Fruit fly (Drosophila melanogaster) whole organism, embryonic: ENCODE measurements around the gene Fas2.
A peak's percentile ranks its signal among the peaks of the same experiment; 100 is the strongest.

Experiments
- BtbVII ChIP-seq: fragments of 200-800 bp; sonication (Bioruptor generic); optimal IDR thresholded peaks from 3 replicates; lab custom pipeline; 2017; ENCODE audit warnings: missing biosample characterization, mild to moderate bottlenecking, missing genetic modification characterization
- CG11247 ChIP-seq: fragments of 200-800 bp; sonication (Bioruptor generic); IDR thresholded peaks from 2 replicates; pipeline ENCODE4 v1.3.6; 2022; ENCODE audit warnings: missing biosample characterization, missing genetic modification characterization
- CG11723 ChIP-seq: fragments of 200-800 bp; sonication (Bioruptor generic); optimal IDR thresholded peaks from 2 replicates; lab custom pipeline; 2017; ENCODE audit warnings: missing biosample characterization, mild to moderate bottlenecking, missing genetic modification characterization
- CG13424 ChIP-seq: fragments of 200-800 bp; sonication (Bioruptor generic); optimal IDR thresholded peaks from 2 replicates; lab custom pipeline; 2019; ENCODE audit warnings: missing biosample characterization, mild to moderate bottlenecking, missing genetic modification characterization, moderate library complexity
- CG13624 ChIP-seq: fragments of 200-800 bp; sonication (Bioruptor generic); optimal IDR thresholded peaks from 2 replicates; lab custom pipeline; 2016; ENCODE audit warnings: missing biosample characterization, missing genetic modification characterization
- CG14014 ChIP-seq: fragments of 200-800 bp; sonication (Bioruptor generic); IDR thresholded peaks from 2 replicates; pipeline ENCODE4 v1.3.6; 2022; ENCODE audit warnings: missing biosample characterization, missing genetic modification characterization
- CG14965 ChIP-seq: fragments of 200-800 bp; sonication (Bioruptor generic); optimal IDR thresholded peaks from 2 replicates; lab custom pipeline; 2016; ENCODE audit warnings: missing biosample characterization, missing genetic modification characterization, borderline replicate concordance
- CG15479 ChIP-seq: fragments of 200-800 bp; sonication (Bioruptor generic); optimal IDR thresholded peaks from 3 replicates; lab custom pipeline; 2019; ENCODE audit warnings: missing biosample characterization, mild to moderate bottlenecking, missing genetic modification characterization, moderate library complexity
- CG16863 ChIP-seq: fragments of 200-800 bp; sonication (Bioruptor generic); optimal IDR thresholded peaks from 3 replicates; lab custom pipeline; 2016; ENCODE audit warnings: missing biosample characterization, missing genetic modification characterization
- CG17385 ChIP-seq: fragments of 200-800 bp; sonication (Bioruptor generic); optimal IDR thresholded peaks from 3 replicates; lab custom pipeline; 2018; ENCODE audit warnings: missing biosample characterization, mild to moderate bottlenecking, missing genetic modification characterization
- CG31388 ChIP-seq: fragments of 200-800 bp; sonication (Bioruptor generic); optimal IDR thresholded peaks from 2 replicates; lab custom pipeline; 2016; ENCODE audit warnings: missing biosample characterization, missing genetic modification characterization
- CG33213 ChIP-seq: fragments of 200-800 bp; sonication (Bioruptor generic); optimal IDR thresholded peaks from 3 replicates; lab custom pipeline; 2016; ENCODE audit warnings: missing biosample characterization, missing genetic modification characterization
- CG4854 ChIP-seq: fragments of 200-800 bp; sonication (Bioruptor generic); optimal IDR thresholded peaks from 2 replicates; lab custom pipeline; 2016; ENCODE audit warnings: missing biosample characterization, missing genetic modification characterization, inconsistent platforms
- CG6689 ChIP-seq: fragments of 200-800 bp; sonication (Bioruptor generic); IDR thresholded peaks from 2 replicates; pipeline ENCODE4 v1.3.6; 2022; ENCODE audit warnings: missing biosample characterization, missing genetic modification characterization
- CG7357 ChIP-seq: fragments of 200-800 bp; sonication (Bioruptor generic); IDR thresholded peaks from 3 replicates; pipeline ENCODE4 v1.3.6; 2022; ENCODE audit warnings: missing biosample characterization, missing genetic modification characterization
- CG7963 ChIP-seq: fragments of 200-800 bp; sonication (Bioruptor generic); IDR thresholded peaks from 3 replicates; pipeline ENCODE4 v1.3.6; 2022; ENCODE audit warnings: missing biosample characterization, missing genetic modification characterization; ENCODE audit not compliant: partially characterized antibody
- CG9215 ChIP-seq: fragments of 200-800 bp; sonication (Bioruptor generic); IDR thresholded peaks from 2 replicates; pipeline ENCODE4 v1.3.6; 2022; ENCODE audit warnings: missing biosample characterization, missing genetic modification characterization
- CG9876 ChIP-seq: fragments of 200-800 bp; sonication (Bioruptor generic); optimal IDR thresholded peaks from 2 replicates; lab custom pipeline; 2016; ENCODE audit warnings: missing biosample characterization, missing genetic modification characterization
- Camta ChIP-seq: fragments of 200-800 bp; sonication (Bioruptor generic); optimal IDR thresholded peaks from 2 replicates; lab custom pipeline; 2016; ENCODE audit warnings: missing biosample characterization, missing genetic modification characterization
- D19B ChIP-seq: fragments of 200-800 bp; sonication (Bioruptor generic); optimal IDR thresholded peaks from 2 replicates; lab custom pipeline; 2017; ENCODE audit warnings: missing biosample characterization, mild to moderate bottlenecking, missing genetic modification characterization
- Drgx ChIP-seq: fragments of 200-800 bp; sonication (Bioruptor generic); IDR thresholded peaks from 2 replicates; pipeline ENCODE4 v1.3.6; 2022; ENCODE audit warnings: missing biosample characterization, missing genetic modification characterization
- Ets65A ChIP-seq: fragments of 200-800 bp; sonication (Bioruptor generic); peaks from one replicate; lab custom pipeline; 2016; ENCODE audit warnings: missing biosample characterization, missing genetic modification characterization
- Jarid2 ChIP-seq: fragments of 200-800 bp; sonication (Bioruptor generic); optimal IDR thresholded peaks from 3 replicates; lab custom pipeline; 2017; ENCODE audit warnings: mild to moderate bottlenecking, missing biosample characterization, missing genetic modification reagents, missing genetic modification characterization
- Lhr ChIP-seq: fragments of 200-800 bp; sonication (Bioruptor generic); optimal IDR thresholded peaks from 3 replicates; lab custom pipeline; 2017; ENCODE audit warnings: mild to moderate bottlenecking, missing biosample characterization, missing genetic modification reagents, missing genetic modification characterization
- Lim3 ChIP-seq: fragments of 200-800 bp; sonication (Bioruptor generic); IDR thresholded peaks from 2 replicates; pipeline ENCODE4 v1.3.6; 2022; ENCODE audit warnings: missing biosample characterization, missing genetic modification characterization
- Max ChIP-seq: fragments of 200-800 bp; sonication (Bioruptor generic); optimal IDR thresholded peaks from 2 replicates; lab custom pipeline; 2016; ENCODE audit warnings: missing biosample characterization, mild to moderate bottlenecking, missing genetic modification characterization
- NC2β ChIP-seq: fragments of 200-800 bp; sonication (Bioruptor generic); optimal IDR thresholded peaks from 2 replicates; lab custom pipeline; 2016; ENCODE audit warnings: missing biosample characterization, missing genetic modification characterization
- NFAT ChIP-seq: fragments of 200-800 bp; sonication (Bioruptor generic); IDR thresholded peaks from 2 replicates; pipeline ENCODE4 v1.3.6; 2022; ENCODE audit warnings: missing biosample characterization, missing genetic modification characterization
- Optix ChIP-seq: fragments of 200-800 bp; sonication (Bioruptor generic); IDR thresholded peaks from 3 replicates; pipeline ENCODE4 v1.3.6; 2022; ENCODE audit warnings: missing biosample characterization, missing genetic modification characterization
- Rx ChIP-seq: fragments of 200-800 bp; sonication (Bioruptor generic); IDR thresholded peaks from 2 replicates; pipeline ENCODE4 v1.3.6; 2022; ENCODE audit warnings: missing biosample characterization, missing genetic modification characterization
- Sry-δ ChIP-seq: fragments of 200-800 bp; sonication (Bioruptor generic); optimal IDR thresholded peaks from 2 replicates; lab custom pipeline; 2016; ENCODE audit warnings: missing biosample characterization, missing genetic modification characterization
- Taf1 ChIP-seq: fragments of 200-800 bp; sonication (Bioruptor generic); IDR thresholded peaks from 2 replicates; pipeline ENCODE4 v1.3.6; 2022; ENCODE audit warnings: missing biosample characterization, missing genetic modification characterization
- ac ChIP-seq: fragments of 200-800 bp; sonication (Bioruptor generic); optimal IDR thresholded peaks from 3 replicates; lab custom pipeline; 2017; ENCODE audit warnings: missing biosample characterization, mild to moderate bottlenecking, missing genetic modification characterization
- aop ChIP-seq: fragments of 200-800 bp; sonication (Bioruptor generic); IDR thresholded peaks from 2 replicates; pipeline ENCODE4 v1.3.6; 2022; ENCODE audit warnings: missing biosample characterization, missing genetic modification characterization
- ato ChIP-seq: fragments of 200-800 bp; sonication (Bioruptor generic); IDR thresholded peaks from 2 replicates; pipeline ENCODE4 v1.3.6; 2022; ENCODE audit warnings: missing biosample characterization, missing genetic modification characterization; ENCODE audit not compliant: partially characterized antibody
- cad ChIP-seq: fragments of >200 bp; optimal IDR thresholded peaks from 2 replicates; lab custom pipeline; 2017; ENCODE audit warnings: missing biosample characterization, missing genetic modification characterization
- corto ChIP-seq: fragments of 200-800 bp; sonication (Bioruptor generic); optimal IDR thresholded peaks from 2 replicates; lab custom pipeline; 2016; ENCODE audit warnings: missing biosample characterization, mild to moderate bottlenecking, missing genetic modification characterization, moderate library complexity
- cwo ChIP-seq: fragments of 200-800 bp; sonication (Bioruptor generic); optimal IDR thresholded peaks from 3 replicates; lab custom pipeline; 2017; ENCODE audit warnings: missing biosample characterization, missing genetic modification characterization, mild to moderate bottlenecking, moderate library complexity, missing genetic modification reagents
- dan ChIP-seq: fragments of 200-800 bp; sonication (Bioruptor generic); IDR thresholded peaks from 2 replicates; pipeline ENCODE4 v1.3.6; 2022; ENCODE audit warnings: missing biosample characterization, missing genetic modification characterization
- dmrt99B ChIP-seq: fragments of 200-800 bp; sonication (Bioruptor generic); optimal IDR thresholded peaks from 2 replicates; lab custom pipeline; 2018; ENCODE audit warnings: missing biosample characterization, mild to moderate bottlenecking, missing genetic modification characterization, moderate library complexity
- gcm2 ChIP-seq: fragments of 200-800 bp; sonication (Bioruptor generic); optimal IDR thresholded peaks from 2 replicates; lab custom pipeline; 2016; ENCODE audit warnings: missing biosample characterization, missing genetic modification characterization
- gsb-n ChIP-seq: fragments of 200-800 bp; sonication (Bioruptor generic); optimal IDR thresholded peaks from 3 replicates; lab custom pipeline; 2018; ENCODE audit warnings: missing biosample characterization, mild to moderate bottlenecking, missing genetic modification characterization
- klu ChIP-seq: fragments of 200-800 bp; sonication (Bioruptor generic); IDR thresholded peaks from 2 replicates; pipeline ENCODE4 v1.3.6; 2022; ENCODE audit warnings: missing biosample characterization, missing genetic modification characterization
- lbe ChIP-seq: fragments of 200-800 bp; sonication (Bioruptor generic); optimal IDR thresholded peaks from 2 replicates; lab custom pipeline; 2016; ENCODE audit warnings: missing biosample characterization, mild to moderate bottlenecking, missing genetic modification characterization
- lilli ChIP-seq: fragments of 200-800 bp; sonication (Bioruptor generic); optimal IDR thresholded peaks from 3 replicates; lab custom pipeline; 2016; ENCODE audit warnings: missing biosample characterization, missing genetic modification characterization
- otp ChIP-seq: fragments of 200-800 bp; sonication (Bioruptor generic); IDR thresholded peaks from 3 replicates; pipeline ENCODE4, ENCODE4 v1.3.6; 2022; ENCODE audit warnings: missing biosample characterization, missing genetic modification characterization
- phol ChIP-seq: fragments of 200-800 bp; sonication (Bioruptor generic); optimal IDR thresholded peaks from 3 replicates; lab custom pipeline; 2018; ENCODE audit warnings: missing biosample characterization, mild to moderate bottlenecking, missing genetic modification characterization, moderate library complexity
- sim ChIP-seq: fragments of 200-800 bp; sonication (Bioruptor generic); IDR thresholded peaks from 2 replicates; pipeline ENCODE4 v1.3.6; 2022; ENCODE audit warnings: missing biosample characterization, missing genetic modification characterization
- zen2 ChIP-seq: fragments of 200-800 bp; sonication (Bioruptor generic); IDR thresholded peaks from 3 replicates; pipeline ENCODE4 v1.3.6; 2022; ENCODE audit warnings: missing biosample characterization, missing genetic modification characterization; ENCODE audit not compliant: partially characterized antibody
- zf30C ChIP-seq: fragments of 200-800 bp; sonication (Bioruptor generic); optimal IDR thresholded peaks from 3 replicates; lab custom pipeline; 2018; ENCODE audit warnings: missing biosample characterization, mild to moderate bottlenecking, missing genetic modification characterization

The Fas2 gene

dm6 chrX:4116834-4117736 lies 88.8 kb downstream of the Fas2 start, which contains the start of the genes tyf and Tip60 (continued):
- TF ChIP-seq Lhr (GFP tag; lab: Kevin White, UChicago), result no peak
- TF ChIP-seq otp (GFP tag; lab: Robert Waterston, UW), result no peak; the same call in 2 of the 3 replicates
- peak; percentile 68 for TF ChIP-seq Sry-δ (GFP tag; lab: Kevin White, UChicago)
- TF ChIP-seq CG6689 (GFP tag; lab: Robert Waterston, UW), result no peak
- peak; percentile 17 for TF ChIP-seq CG13624 (GFP tag; lab: Kevin White, UChicago)
- TF ChIP-seq Rx (GFP tag; lab: Robert Waterston, UW), result no peak
- TF ChIP-seq Optix (GFP tag; lab: Robert Waterston, UW), result no peak
- no peak for TF ChIP-seq CG14014 (GFP tag; lab: Robert Waterston, UW)
- TF ChIP-seq CG14965, result no peak
- no peak for TF ChIP-seq CG11247
- TF ChIP-seq CG13424, result no peak
- TF ChIP-seq CG4854 (GFP tag; lab: Kevin White, UChicago), result no peak
- no peak for TF ChIP-seq CG9215 (GFP tag; lab: Robert Waterston, UW)
- TF ChIP-seq CG7357 (GFP tag; lab: Robert Waterston, UW), result no peak
- no peak for TF ChIP-seq BtbVII (GFP tag; lab: Kevin White, UChicago)
- TF ChIP-seq Max (GFP tag; lab: Kevin White, UChicago), result no peak
- TF ChIP-seq dan (GFP tag; lab: Robert Waterston, UW), result no peak
- TF ChIP-seq sim (GFP tag; lab: Robert Waterston, UW), result no peak
- TF ChIP-seq gcm2 (GFP tag; lab: Kevin White, UChicago), result no peak
- peak; percentile 79 for TF ChIP-seq phol (tag; lab: Kevin White, UChicago)
- TF ChIP-seq Camta, result no peak
- TF ChIP-seq Ets65A (GFP tag; lab: Kevin White, UChicago), result peak; percentile 92
- TF ChIP-seq CG15479, result peak; percentile 69
- TF ChIP-seq klu, result no peak
- TF ChIP-seq aop (GFP tag; lab: Robert Waterston, UW), result no peak
- TF ChIP-seq gsb-n (tag; lab: Kevin White, UChicago), result no peak
- TF ChIP-seq ato (GFP tag; lab: Robert Waterston, UW), result peak; percentile 71
- no peak for TF ChIP-seq CG33213 (GFP tag; lab: Kevin White, UChicago)
- peak; percentile 11 for TF ChIP-seq lbe (GFP tag; lab: Kevin White, UChicago)
- peak; percentile 15 for TF ChIP-seq cwo (GFP tag; lab: Kevin White, UChicago)
- no peak for TF ChIP-seq corto (GFP tag; lab: Kevin White, UChicago)
- TF ChIP-seq zen2 (GFP tag; lab: Robert Waterston, UW), result no peak
- TF ChIP-seq CG17385 (GFP tag; lab: Kevin White, UChicago), result no peak
- 0 out of 3 replicates have a peak, but pooled peaks have one; percentile 9 for TF ChIP-seq CG7963 (GFP tag; lab: Robert Waterston, UW)
- no peak for TF ChIP-seq Drgx (GFP tag; lab: Robert Waterston, UW)
- no peak for TF ChIP-seq dmrt99B (tag; lab: Kevin White, UChicago)
- no peak for TF ChIP-seq CG11723 (GFP tag; lab: Kevin White, UChicago)
- no peak for TF ChIP-seq Lim3 (GFP tag; lab: Robert Waterston, UW)
- TF ChIP-seq CG9876 (GFP tag; lab: Kevin White, UChicago), result no peak
- TF ChIP-seq CG31388, result no peak
- TF ChIP-seq NFAT, result peak; percentile 29; the same call in 1 of the 2 replicates
- TF ChIP-seq CG16863, result no peak
- no peak for TF ChIP-seq NC2β
- TF ChIP-seq cad (GFP tag; lab: Kevin White, UChicago), result no peak
- TF ChIP-seq ac, result no peak
- TF ChIP-seq Taf1 (GFP tag; lab: Robert Waterston, UW), result no peak
- no peak for TF ChIP-seq Jarid2
- TF ChIP-seq lilli (GFP tag; lab: Kevin White, UChicago), result peak; percentile 23
- TF ChIP-seq D19B, result no peak
- no peak for TF ChIP-seq zf30C
